Fruit fly (Drosophila melanogaster) Kc167 (cell line): ENCODE results near the gene eIF3i.

Experiments used
- Myc ChIP-seq: fragments of >200 bp; optimal IDR thresholded peaks from 2 replicates; lab custom pipeline; 2017; ENCODE audit warnings: missing external identifiers
- Sin3A ChIP-seq: fragments of >200 bp; optimal IDR thresholded peaks from 2 replicates; lab custom pipeline; 2018; ENCODE audit warnings: missing external identifiers
- h ChIP-seq: fragments of >200 bp; optimal IDR thresholded peaks from 3 replicates; lab custom pipeline; 2018; ENCODE audit warnings: missing external identifiers
- insv ChIP-seq: fragments of >200 bp; optimal IDR thresholded peaks from 3 replicates; lab custom pipeline; 2018; ENCODE audit warnings: missing external identifiers
- psq ChIP-seq: fragments of >200 bp; optimal IDR thresholded peaks from 2 replicates; lab custom pipeline; 2017; ENCODE audit warnings: missing external identifiers
- ttk ChIP-seq: sonication (Bioruptor generic); optimal IDR thresholded peaks from 2 replicates; lab custom pipeline; 2017; ENCODE audit warnings: missing external identifiers

eIF3i gene

DNA sequence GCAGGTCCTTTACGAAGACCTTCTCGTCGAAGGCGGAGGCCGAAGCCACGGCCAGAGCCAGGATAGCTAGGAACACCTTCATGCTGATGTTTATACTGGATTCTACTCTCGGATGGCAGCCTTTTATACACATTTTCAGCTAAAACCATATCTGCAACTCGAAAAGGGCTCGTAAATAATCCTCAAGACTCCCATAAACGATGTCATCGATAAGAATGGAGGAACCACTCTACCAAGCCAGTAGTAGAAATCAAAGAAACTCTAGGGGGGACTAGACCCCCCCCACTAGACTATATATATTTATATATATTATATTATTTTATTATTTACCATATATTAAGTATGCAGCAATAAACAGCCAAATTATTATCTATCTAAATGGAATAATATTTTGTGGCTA lies 16.9 kb downstream of the eIF3i start, which contains the start of gene Jon25Biii:
Gene Jon25Biii, minus strand, starts transcription at position 101 of the 400 bp plus-strand sequence.
- TF ChIP-seq Myc (lab: Kevin White, UChicago) = no peak
- TF ChIP-seq h (lab: Kevin White, UChicago) = no peak
- no peak for TF ChIP-seq insv (lab: Kevin White, UChicago)
- no peak for TF ChIP-seq Sin3A (lab: Kevin White, UChicago)
- TF ChIP-seq ttk (lab: Kevin White, UChicago) = no peak
- no peak for TF ChIP-seq psq (lab: Kevin White, UChicago)

dm6 chr2L:4949453-4950045 lies 18.0 kb downstream of the eIF3i start, which contains the start of gene jet:
TSS of gene jet (minus strand) at chr2L:4949784.
- TF ChIP-seq psq (lab: Kevin White, UChicago) (no peak), ttk (lab: Kevin White, UChicago) (no peak), insv (lab: Kevin White, UChicago) (no peak), h (lab: Kevin White, UChicago) (no peak), Myc (lab: Kevin White, UChicago) (no peak), Sin3A (lab: Kevin White, UChicago) (no peak)

DNA sequence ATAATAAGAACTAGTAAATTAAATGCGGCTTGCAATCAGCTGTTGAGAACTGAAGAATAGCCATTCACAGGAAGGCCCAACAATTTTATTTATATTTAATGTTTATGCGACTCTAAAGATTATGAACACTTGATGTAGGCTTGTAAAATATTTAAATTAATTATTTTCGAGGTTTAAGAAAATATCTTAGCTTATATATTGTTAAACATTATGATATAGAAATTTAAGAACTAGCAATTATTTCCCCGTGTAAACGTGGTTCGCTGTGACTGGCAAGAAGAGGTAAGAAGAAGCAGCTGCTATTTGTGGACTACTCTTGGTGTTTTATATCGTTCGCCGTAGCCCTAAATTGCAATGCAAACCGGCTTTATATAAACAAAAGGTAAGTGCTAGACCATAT lies 22.3 kb downstream of the eIF3i start, which contains the start of the genes mRpL24 and betaggt-I:
Gene mRpL24, minus strand, starts transcription at position 62 of the 400 bp plus-strand sequence.
Gene betaggt-I, plus strand, starts transcription at position 280 of the 400 bp plus-strand sequence.
- TF ChIP-seq h (lab: Kevin White, UChicago) = no peak
- TF ChIP-seq ttk (lab: Kevin White, UChicago) = no peak
- no peak for TF ChIP-seq Sin3A (lab: Kevin White, UChicago)
- TF ChIP-seq psq (lab: Kevin White, UChicago) = no peak
- TF ChIP-seq insv (lab: Kevin White, UChicago) = no peak
- TF ChIP-seq Myc (lab: Kevin White, UChicago) = no peak

DNA sequence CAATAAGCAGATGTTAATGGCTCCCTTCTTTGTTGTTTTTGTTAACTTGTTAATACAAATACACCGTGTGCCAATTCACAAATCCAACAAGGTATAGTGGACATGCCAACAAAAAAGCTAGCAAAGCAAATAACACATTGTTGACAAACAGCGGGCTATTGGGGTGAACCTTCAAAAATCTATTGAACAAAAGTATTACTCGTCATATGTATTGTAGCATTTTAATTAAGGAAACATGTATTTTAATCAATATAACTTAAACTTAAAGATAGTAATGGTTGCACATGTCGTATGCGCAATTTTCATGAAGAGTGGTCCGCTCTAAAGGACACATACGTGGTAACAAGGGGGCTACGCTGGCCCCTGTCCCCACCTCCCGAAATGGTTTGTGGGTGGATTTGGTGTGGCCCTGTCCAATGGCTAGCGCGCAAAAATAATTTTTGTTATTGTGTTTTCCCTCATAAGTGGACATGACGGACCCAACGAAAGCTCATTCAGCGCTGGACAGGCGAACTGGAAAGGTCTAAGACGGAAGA lies 25.2 kb downstream of the eIF3i start, which contains the start of gene synr:
Gene synr, plus strand, starts transcription at position 486 of the 536 bp plus-strand sequence.
- TF ChIP-seq ttk (lab: Kevin White, UChicago) (no peak), insv (lab: Kevin White, UChicago) (no peak), Sin3A (lab: Kevin White, UChicago) (no peak), Myc (lab: Kevin White, UChicago) (no peak), h (lab: Kevin White, UChicago) (no peak), psq (lab: Kevin White, UChicago) (no peak)

dm6 chr2L:4937060-4937459 lies 30.5 kb downstream of the eIF3i start, which contains the start of gene Sgs1:
TSS of gene Sgs1 (plus strand) at chr2L:4937409.
- TF ChIP-seq Myc (lab: Kevin White, UChicago) = no peak
- no peak for TF ChIP-seq ttk (lab: Kevin White, UChicago)
- no peak for TF ChIP-seq insv (lab: Kevin White, UChicago)
- no peak for TF ChIP-seq psq (lab: Kevin White, UChicago)
- TF ChIP-seq Sin3A (lab: Kevin White, UChicago) = no peak
- TF ChIP-seq h (lab: Kevin White, UChicago) = no peak

- no peak for TF ChIP-seq psq (lab: Kevin White, UChicago)
- no peak for TF ChIP-seq Myc (lab: Kevin White, UChicago)
- TF ChIP-seq Sin3A (lab: Kevin White, UChicago) = no peak
- no peak for TF ChIP-seq insv (lab: Kevin White, UChicago)
- TF ChIP-seq h (lab: Kevin White, UChicago) = no peak
- TF ChIP-seq ttk (lab: Kevin White, UChicago) = no peak
Measured at dm6 chr2L:4936325-4936869, 31.2 kb downstream of the eIF3i start, which contains the start of gene hoe2. TSS of gene hoe2 (minus strand) at chr2L:4936450.

DNA sequence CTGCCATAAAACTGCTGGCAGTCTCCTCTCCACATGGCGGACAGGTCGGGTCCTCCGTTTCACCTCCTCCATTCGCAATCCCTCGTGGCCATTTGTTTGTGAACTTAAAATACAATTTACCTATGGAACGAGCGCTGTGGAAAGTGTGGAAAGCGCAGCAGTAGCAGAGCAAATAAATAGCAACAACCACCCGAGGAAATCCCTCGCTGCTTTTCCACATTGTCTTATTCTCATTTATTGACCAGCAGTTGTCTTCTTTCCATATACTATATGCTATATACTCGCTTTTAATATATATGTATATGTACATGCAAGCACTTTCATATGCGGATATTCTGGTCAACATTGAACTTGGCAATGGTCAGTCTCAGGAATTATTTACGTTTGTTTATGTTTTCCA lies 35.3 kb downstream of the eIF3i start, which contains the start of gene hoe1:
Gene hoe1, minus strand, starts transcription at position 101 of the 400 bp plus-strand sequence.
- TF ChIP-seq Myc (lab: Kevin White, UChicago) (no peak), h (lab: Kevin White, UChicago) (no peak), ttk (lab: Kevin White, UChicago) (no peak), Sin3A (lab: Kevin White, UChicago) (no peak), insv (lab: Kevin White, UChicago) (no peak), psq (lab: Kevin White, UChicago) (no peak)

dm6 chr2L:4930541-4930940 lies 37.0 kb downstream of the eIF3i start:
- TF ChIP-seq psq (lab: Kevin White, UChicago) = no peak

dm6 chr2L:4928340-4928739 lies 39.2 kb downstream of the eIF3i start:
- no peak for TF ChIP-seq h (lab: Kevin White, UChicago)
- no peak for TF ChIP-seq psq (lab: Kevin White, UChicago)
- TF ChIP-seq insv (lab: Kevin White, UChicago) = no peak
- TF ChIP-seq Sin3A (lab: Kevin White, UChicago) = no peak
- no peak for TF ChIP-seq Myc (lab: Kevin White, UChicago)
- no peak for TF ChIP-seq ttk (lab: Kevin White, UChicago)

- TF ChIP-seq insv (lab: Kevin White, UChicago) = no peak
- TF ChIP-seq Sin3A (lab: Kevin White, UChicago) = no peak
- no peak for TF ChIP-seq Myc (lab: Kevin White, UChicago)
Measured at dm6 chr2L:4916738-4917137, 50.8 kb downstream of the eIF3i start.
